Worm (Caenorhabditis elegans): ENCODE results near the gene mrps-23.
A peak's percentile ranks its signal among the peaks of the same experiment; 100 is the strongest.

Gene mrps-23

ce11 chrIII:9507799-9508198 lies 15.7 kb downstream of the mrps-23 start, which contains the start of gene vha-14 (continued):
- TF ChIP-seq grh-1 (GFP tag; IDR thresholded peaks at IDR 0.05) (no peak), fkh-10 (GFP tag; optimal IDR thresholded peaks at IDR 0.05) (no peak), ceh-63 (GFP tag; optimal IDR thresholded peaks at IDR 0.05) (no peak), nhr-90 (tag; optimal IDR thresholded peaks at IDR 0.05; ENCODE audit: poor library complexity) (no peak), lin-35 (GFP tag; optimal IDR thresholded peaks at IDR 0.05) (peak; percentile 39 to 77), swsn-7 (tag; optimal IDR thresholded peaks at IDR 0.05) (no peak), fkh-8 (tag; optimal IDR thresholded peaks at IDR 0.05) (no peak), vab-15 (tag; optimal IDR thresholded peaks at IDR 0.05) (no peak), dpl-1 (GFP tag; optimal IDR thresholded peaks at IDR 0.05) (peak; percentile 1 to 69 (median 31)), xbp-1 (tag; optimal IDR thresholded peaks at IDR 0.05) (no peak), C04F5.9 (tag; optimal IDR thresholded peaks at IDR 0.05) (no peak), hlh-17 (GFP tag; optimal IDR thresholded peaks at IDR 0.05; ENCODE audit: borderline replicate concordance) (no peak), ceh-8 (GFP tag; optimal IDR thresholded peaks at IDR 0.05) (no peak), elt-2 (tag; optimal IDR thresholded peaks at IDR 0.05) (no peak), efl-3 (GFP tag; optimal IDR thresholded peaks at IDR 0.05) (no peak)

- TF ChIP-seq blmp-1 (tag; optimal IDR thresholded peaks at IDR 0.05) (no peak), tbx-2 (tag; optimal IDR thresholded peaks at IDR 0.05) (no peak), lin-35 (GFP tag; optimal IDR thresholded peaks at IDR 0.05) (no peak), aly-2 (tag; optimal IDR thresholded peaks at IDR 0.05) (no peak), nhr-71 (tag; optimal IDR thresholded peaks at IDR 0.05) (no peak), grh-1 (GFP tag; IDR thresholded peaks at IDR 0.05) (no peak), F16B12.6 (tag; optimal IDR thresholded peaks at IDR 0.05) (no peak), mep-1 (tag; optimal IDR thresholded peaks at IDR 0.05) (no peak), nhr-76 (tag; optimal IDR thresholded peaks at IDR 0.05) (no peak), snpc-4 (tag; optimal IDR thresholded peaks at IDR 0.05) (no peak), mef-2 (tag; optimal IDR thresholded peaks at IDR 0.05) (no peak), nhr-47 (tag; optimal IDR thresholded peaks at IDR 0.05) (no peak), lin-39 (tag; optimal IDR thresholded peaks at IDR 0.05) (no peak), ztf-4 (tag; optimal IDR thresholded peaks at IDR 0.05) (no peak), ceh-82 (tag; optimal IDR thresholded peaks at IDR 0.05) (no peak), elt-2 (tag; optimal IDR thresholded peaks at IDR 0.05) (no peak), lin-15B (tag; optimal IDR thresholded peaks at IDR 0.05) (no peak), nhr-11 (tag; optimal IDR thresholded peaks at IDR 0.05) (no peak), fkh-10 (GFP tag; optimal IDR thresholded peaks at IDR 0.05) (no peak), unc-30 (tag; optimal IDR thresholded peaks at IDR 0.05) (no peak)
Measured at ce11 chrIII:9504347-9504746, 19.1 kb downstream of the mrps-23 start.

- TF ChIP-seq fkh-8 (tag; optimal IDR thresholded peaks at IDR 0.05) (no peak), nhr-76 (tag; optimal IDR thresholded peaks at IDR 0.05) (no peak), fos-1 (tag; optimal IDR thresholded peaks at IDR 0.05) (no peak), efl-1 (optimal IDR thresholded peaks at IDR 0.05) (no peak), efl-1 (GFP tag; optimal IDR thresholded peaks at IDR 0.05 in 1 of 2) (peak in 1 of 2 experiments; percentile 80), nhr-84 (tag; optimal IDR thresholded peaks at IDR 0.05) (no peak), nhr-47 (tag; optimal IDR thresholded peaks at IDR 0.05) (no peak), elt-3 (tag; optimal IDR thresholded peaks at IDR 0.05) (peak in 5 of 6 experiments; percentile 27 to 81 (median 76)), C04F5.9 (tag; optimal IDR thresholded peaks at IDR 0.05) (no peak), ztf-11 (tag; optimal IDR thresholded peaks at IDR 0.05) (no peak), egl-13 (tag; optimal IDR thresholded peaks at IDR 0.05) (no peak), pag-3 (tag; optimal IDR thresholded peaks at IDR 0.05; ENCODE audit: borderline replicate concordance, insufficient read depth) (no peak), dsc-1 (tag; optimal IDR thresholded peaks at IDR 0.05) (no peak), lsy-2 (tag; optimal IDR thresholded peaks at IDR 0.05) (peak in 1 of 2 experiments; percentile 32), C16A3.4 (tag; optimal IDR thresholded peaks at IDR 0.05) (peak; percentile 17), isw-1 (GFP tag; IDR thresholded peaks at IDR 0.05) (no peak), hpl-2 (GFP tag; optimal IDR thresholded peaks at IDR 0.05) (no peak), blmp-1 (tag; optimal IDR thresholded peaks at IDR 0.05) (peak; percentile 63), nhr-28 (tag; optimal IDR thresholded peaks at IDR 0.05) (no peak), ztf-4 (tag; optimal IDR thresholded peaks at IDR 0.05) (no peak), skn-1 (tag; optimal IDR thresholded peaks at IDR 0.05) (peak; percentile 23), lin-14 (GFP tag; optimal IDR thresholded peaks at IDR 0.05) (peak; percentile 44), unc-30 (tag; optimal IDR thresholded peaks at IDR 0.05) (no peak), fkh-4 (tag; optimal IDR thresholded peaks at IDR 0.05; ENCODE audit: borderline replicate concordance) (no peak), lin-35 (GFP tag; optimal IDR thresholded peaks at IDR 0.05) (peak in 1 of 2 experiments; percentile 7), tbx-2 (tag; optimal IDR thresholded peaks at IDR 0.05) (no peak), nhr-71 (tag; optimal IDR thresholded peaks at IDR 0.05) (peak; percentile 20)
Measured at ce11 chrIII:9502155-9502714, 21.2 kb downstream of the mrps-23 start.

Data from whole organism, L1 larva.